Fruit fly (Drosophila melanogaster) whole organism, pupa: ENCODE results near the gene CG9667.

ENCODE experiments used
- CG10348 ChIP-seq: fragments of 200-800 bp; sonication (Bioruptor generic); IDR thresholded peaks from 2 replicates; pipeline ENCODE4 v1.3.6; 2022; ENCODE audit warnings: missing biosample characterization, missing genetic modification characterization
- CG13204 ChIP-seq: fragments of 200-800 bp; sonication (Bioruptor generic); optimal IDR thresholded peaks from 2 replicates; lab custom pipeline; 2018; ENCODE audit warnings: missing biosample characterization, mild to moderate bottlenecking, missing genetic modification characterization, moderate library complexity
- CG17806 ChIP-seq: fragments of 200-800 bp; sonication (Bioruptor generic); optimal IDR thresholded peaks from 2 replicates; lab custom pipeline; 2018; ENCODE audit warnings: missing biosample characterization, mild to moderate bottlenecking, missing genetic modification characterization, moderate library complexity
- CG32121 ChIP-seq: fragments of 200-800 bp; sonication (Bioruptor generic); IDR thresholded peaks from 2 replicates; pipeline ENCODE4 v1.3.6; 2022; ENCODE audit warnings: missing biosample characterization, missing genetic modification characterization
- CG34367 ChIP-seq: fragments of 200-800 bp; sonication (Bioruptor generic); optimal IDR thresholded peaks from 2 replicates; lab custom pipeline; 2018; ENCODE audit warnings: missing biosample characterization, mild to moderate bottlenecking, missing genetic modification characterization
- CG8159 ChIP-seq: fragments of 200-800 bp; sonication (Bioruptor generic); optimal IDR thresholded peaks from 3 replicates; lab custom pipeline; 2018; ENCODE audit warnings: missing biosample characterization, mild to moderate bottlenecking, missing genetic modification characterization, moderate library complexity
- D1 ChIP-seq: fragments of 200-800 bp; sonication (Bioruptor generic); optimal IDR thresholded peaks from 2 replicates; lab custom pipeline; 2018; ENCODE audit warnings: missing biosample characterization, mild to moderate bottlenecking, missing genetic modification characterization, moderate library complexity
- EcR ChIP-seq: fragments of 200-800 bp; sonication (Bioruptor generic); optimal IDR thresholded peaks from 3 replicates; lab custom pipeline; 2019; ENCODE audit warnings: missing biosample characterization, missing genetic modification characterization, mild to moderate bottlenecking, moderate library complexity, missing genetic modification reagents
- Ets98B ChIP-seq: fragments of 200-800 bp; sonication (Bioruptor generic); IDR thresholded peaks from 2 replicates; pipeline ENCODE4 v1.3.6; 2022; ENCODE audit warnings: missing biosample characterization, missing genetic modification characterization
- Pif1A ChIP-seq: fragments of 200-800 bp; sonication (Bioruptor generic); optimal IDR thresholded peaks from 3 replicates; lab custom pipeline; 2016; ENCODE audit warnings: missing biosample characterization, missing genetic modification characterization
- Pif1B ChIP-seq: fragments of 200-800 bp; sonication (Bioruptor generic); optimal IDR thresholded peaks from 3 replicates; lab custom pipeline; 2016; ENCODE audit warnings: missing biosample characterization, missing genetic modification characterization
- fd96Ca ChIP-seq: fragments of 200-800 bp; sonication (Bioruptor generic); IDR thresholded peaks from 3 replicates; pipeline ENCODE4 v1.3.6; 2022; ENCODE audit warnings: missing biosample characterization, missing genetic modification characterization
- rn ChIP-seq: fragments of 200-800 bp; sonication (Bioruptor generic); IDR thresholded peaks from 2 replicates; pipeline ENCODE4 v1.3.6; 2022; ENCODE audit warnings: missing biosample characterization, missing genetic modification characterization

- TF ChIP-seq CG8159 (tag; lab: Kevin White, UChicago) (peak; percentile 97), CG34367 (tag; lab: Kevin White, UChicago) (peak; percentile 92), Pif1A (peak; percentile 85), EcR (peak; percentile 72), Pif1B (peak; percentile 82), CG10348 (GFP tag; lab: Robert Waterston, UW) (peak; percentile 42; the same call in 1 of the 2 replicates), Ets98B (GFP tag; lab: Robert Waterston, UW) (peak; percentile 48), D1 (tag; lab: Kevin White, UChicago) (peak; percentile 35), fd96Ca (peak; percentile 72), CG17806 (peak; percentile 90), CG13204 (GFP tag; lab: Kevin White, UChicago) (peak; percentile 71), rn (0 out of 2 replicates have a peak, but pooled peaks have one; percentile 19), CG32121 (peak; percentile 51; the same call in 1 of the 2 replicates)
Observed at dm6 chr3R:8112880-8113832, 13.0 kb downstream of the CG9667 start.
